Fruit fly (Drosophila melanogaster) whole organism, pupa: Measurements from ENCODE around the gene CG43127.
A peak's percentile ranks its signal among the peaks of the same experiment; 100 is the strongest.

Experiments used
- CG10348 ChIP-seq: fragments of 200-800 bp; sonication (Bioruptor generic); IDR thresholded peaks from 2 replicates; pipeline ENCODE4 v1.3.6; 2022; ENCODE audit warnings: missing biosample characterization, missing genetic modification characterization
- CG12605 ChIP-seq: fragments of 200-800 bp; sonication (Bioruptor generic); IDR thresholded peaks from 2 replicates; pipeline ENCODE4 v1.3.6; 2022; ENCODE audit warnings: missing biosample characterization, missing genetic modification characterization
- CG13204 ChIP-seq: fragments of 200-800 bp; sonication (Bioruptor generic); optimal IDR thresholded peaks from 2 replicates; lab custom pipeline; 2018; ENCODE audit warnings: missing biosample characterization, mild to moderate bottlenecking, missing genetic modification characterization, moderate library complexity
- CG14655 ChIP-seq: fragments of 200-800 bp; sonication (Bioruptor generic); optimal IDR thresholded peaks from 3 replicates; lab custom pipeline; 2017; ENCODE audit warnings: mild to moderate bottlenecking, missing biosample characterization, missing genetic modification reagents, missing genetic modification characterization
- CG15710 ChIP-seq: fragments of 200-800 bp; sonication (Bioruptor generic); optimal IDR thresholded peaks from 2 replicates; lab custom pipeline; 2018; ENCODE audit warnings: missing biosample characterization, mild to moderate bottlenecking, missing genetic modification characterization, moderate library complexity
- CG17806 ChIP-seq: fragments of 200-800 bp; sonication (Bioruptor generic); optimal IDR thresholded peaks from 2 replicates; lab custom pipeline; 2018; ENCODE audit warnings: missing biosample characterization, mild to moderate bottlenecking, missing genetic modification characterization, moderate library complexity
- CG32121 ChIP-seq: fragments of 200-800 bp; sonication (Bioruptor generic); IDR thresholded peaks from 2 replicates; pipeline ENCODE4 v1.3.6; 2022; ENCODE audit warnings: missing biosample characterization, missing genetic modification characterization
- CG34367 ChIP-seq: fragments of 200-800 bp; sonication (Bioruptor generic); optimal IDR thresholded peaks from 2 replicates; lab custom pipeline; 2018; ENCODE audit warnings: missing biosample characterization, mild to moderate bottlenecking, missing genetic modification characterization
- CG4496 ChIP-seq: fragments of 200-800 bp; sonication (Bioruptor generic); IDR thresholded peaks from 3 replicates; pipeline ENCODE4 v1.3.6; 2022; ENCODE audit warnings: missing biosample characterization, missing genetic modification characterization
- CG8159 ChIP-seq: fragments of 200-800 bp; sonication (Bioruptor generic); optimal IDR thresholded peaks from 3 replicates; lab custom pipeline; 2018; ENCODE audit warnings: missing biosample characterization, mild to moderate bottlenecking, missing genetic modification characterization, moderate library complexity
- CG8301 ChIP-seq: fragments of 200-800 bp; sonication (Bioruptor generic); optimal IDR thresholded peaks from 2 replicates; lab custom pipeline; 2018; ENCODE audit warnings: missing biosample characterization, mild to moderate bottlenecking, missing genetic modification characterization
- CG9948 ChIP-seq: fragments of 200-800 bp; sonication (Bioruptor generic); optimal IDR thresholded peaks from 2 replicates; lab custom pipeline; 2018; ENCODE audit warnings: missing biosample characterization, mild to moderate bottlenecking, missing genetic modification characterization, moderate library complexity
- D1 ChIP-seq: fragments of 200-800 bp; sonication (Bioruptor generic); optimal IDR thresholded peaks from 2 replicates; lab custom pipeline; 2018; ENCODE audit warnings: missing biosample characterization, mild to moderate bottlenecking, missing genetic modification characterization, moderate library complexity
- EcR ChIP-seq: fragments of 200-800 bp; sonication (Bioruptor generic); optimal IDR thresholded peaks from 3 replicates; lab custom pipeline; 2019; ENCODE audit warnings: missing biosample characterization, missing genetic modification characterization, mild to moderate bottlenecking, moderate library complexity, missing genetic modification reagents
- Ets98B ChIP-seq: fragments of 200-800 bp; sonication (Bioruptor generic); IDR thresholded peaks from 2 replicates; pipeline ENCODE4 v1.3.6; 2022; ENCODE audit warnings: missing biosample characterization, missing genetic modification characterization
- Pif1A ChIP-seq: fragments of 200-800 bp; sonication (Bioruptor generic); optimal IDR thresholded peaks from 3 replicates; lab custom pipeline; 2016; ENCODE audit warnings: missing biosample characterization, missing genetic modification characterization
- Pif1B ChIP-seq: fragments of 200-800 bp; sonication (Bioruptor generic); optimal IDR thresholded peaks from 3 replicates; lab custom pipeline; 2016; ENCODE audit warnings: missing biosample characterization, missing genetic modification characterization
- Snoo ChIP-seq: fragments of 200-800 bp; sonication (Bioruptor generic); optimal IDR thresholded peaks from 3 replicates; lab custom pipeline; 2017; ENCODE audit warnings: missing biosample characterization, mild to moderate bottlenecking, missing genetic modification characterization, inconsistent platforms
- fd96Ca ChIP-seq: fragments of 200-800 bp; sonication (Bioruptor generic); IDR thresholded peaks from 3 replicates; pipeline ENCODE4 v1.3.6; 2022; ENCODE audit warnings: missing biosample characterization, missing genetic modification characterization
- gl ChIP-seq: fragments of 200-800 bp; sonication (Bioruptor generic); optimal IDR thresholded peaks from 2 replicates; lab custom pipeline; 2018; ENCODE audit warnings: missing biosample characterization, mild to moderate bottlenecking, missing genetic modification characterization
- rn ChIP-seq: fragments of 200-800 bp; sonication (Bioruptor generic); IDR thresholded peaks from 2 replicates; pipeline ENCODE4 v1.3.6; 2022; ENCODE audit warnings: missing biosample characterization, missing genetic modification characterization

The CG43127 gene

DNA sequence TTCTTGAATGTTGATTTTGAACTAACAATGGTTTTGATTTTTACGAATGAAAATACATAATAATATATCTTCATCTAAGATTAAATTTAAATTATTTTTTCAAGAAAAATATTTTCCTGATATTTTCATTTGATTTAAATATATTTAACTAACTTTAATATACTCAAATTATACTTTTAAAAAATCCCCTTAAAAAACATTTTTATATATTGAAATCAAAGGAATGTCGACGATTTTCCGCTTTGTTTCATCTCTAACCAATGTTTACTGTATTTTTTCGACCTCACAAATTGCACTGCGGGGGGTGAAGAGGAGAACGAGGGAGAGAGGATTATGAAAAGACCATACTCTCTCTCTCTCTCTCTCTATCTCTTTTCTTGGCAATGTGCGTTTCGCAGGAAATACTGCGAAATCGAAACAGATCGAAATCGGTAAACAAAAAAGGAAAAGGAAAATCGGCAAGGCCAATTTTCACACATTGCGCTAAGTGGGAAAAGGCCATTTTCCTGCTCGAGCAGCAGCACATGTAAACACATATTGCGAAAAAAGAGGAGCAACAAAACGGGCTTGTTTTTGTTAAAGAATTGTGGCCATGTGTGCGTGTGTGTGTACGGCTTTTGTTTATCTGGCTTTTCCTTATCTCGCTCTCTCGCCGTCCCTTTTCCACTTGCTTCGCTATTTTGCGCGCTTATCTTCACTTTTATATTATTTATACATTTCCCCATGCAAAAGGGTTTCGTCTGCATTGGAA, 34.8 kb upstream of the CG43127 start:
- TF ChIP-seq CG10348 (GFP tag; lab: Robert Waterston, UW), result no peak
- TF ChIP-seq Pif1B (GFP tag; lab: Kevin White, UChicago), result no peak
- no peak for TF ChIP-seq rn (GFP tag; lab: Robert Waterston, UW)
- TF ChIP-seq CG8301 (tag; lab: Kevin White, UChicago), result no peak
- TF ChIP-seq CG34367 (tag; lab: Kevin White, UChicago), result peak; percentile 12
- no peak for TF ChIP-seq CG9948 (tag; lab: Kevin White, UChicago)
- peak; percentile 10 for TF ChIP-seq CG8159 (tag; lab: Kevin White, UChicago)

DNA sequence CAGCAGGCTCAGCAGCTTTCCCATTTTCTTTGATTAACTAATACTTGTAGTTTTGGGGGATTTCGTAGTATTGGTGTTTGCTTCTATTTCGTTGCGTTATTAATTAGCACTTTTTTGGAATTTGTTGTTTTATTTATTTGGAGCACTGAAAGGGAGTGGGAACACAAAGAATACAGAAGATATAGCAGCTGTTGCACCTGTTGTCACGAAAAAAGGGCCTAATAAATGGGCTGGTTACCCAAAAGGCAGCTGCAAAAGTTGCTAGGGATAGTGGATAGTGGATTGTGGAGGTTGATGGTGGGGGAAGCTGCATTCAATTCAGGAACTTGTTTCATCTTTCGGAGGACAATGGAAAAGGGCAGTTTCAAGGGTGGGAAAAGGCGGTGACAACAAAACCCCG, 34.1 kb upstream of the CG43127 start:
- TF ChIP-seq Ets98B (GFP tag; lab: Robert Waterston, UW) (no peak), CG15710 (no peak), CG9948 (tag; lab: Kevin White, UChicago) (no peak), Snoo (tag; lab: Kevin White, UChicago) (no peak), rn (GFP tag; lab: Robert Waterston, UW) (no peak), CG8301 (tag; lab: Kevin White, UChicago) (no peak), CG12605 (no peak), EcR (GFP tag; lab: Kevin White, UChicago) (no peak), CG17806 (tag; lab: Kevin White, UChicago) (no peak), CG34367 (tag; lab: Kevin White, UChicago) (no peak), fd96Ca (no peak), CG13204 (GFP tag; lab: Kevin White, UChicago) (no peak), gl (tag; lab: Kevin White, UChicago) (no peak), CG8159 (tag; lab: Kevin White, UChicago) (no peak)
- TF ChIP-seq, all 21 proteins: peak for 0

DNA sequence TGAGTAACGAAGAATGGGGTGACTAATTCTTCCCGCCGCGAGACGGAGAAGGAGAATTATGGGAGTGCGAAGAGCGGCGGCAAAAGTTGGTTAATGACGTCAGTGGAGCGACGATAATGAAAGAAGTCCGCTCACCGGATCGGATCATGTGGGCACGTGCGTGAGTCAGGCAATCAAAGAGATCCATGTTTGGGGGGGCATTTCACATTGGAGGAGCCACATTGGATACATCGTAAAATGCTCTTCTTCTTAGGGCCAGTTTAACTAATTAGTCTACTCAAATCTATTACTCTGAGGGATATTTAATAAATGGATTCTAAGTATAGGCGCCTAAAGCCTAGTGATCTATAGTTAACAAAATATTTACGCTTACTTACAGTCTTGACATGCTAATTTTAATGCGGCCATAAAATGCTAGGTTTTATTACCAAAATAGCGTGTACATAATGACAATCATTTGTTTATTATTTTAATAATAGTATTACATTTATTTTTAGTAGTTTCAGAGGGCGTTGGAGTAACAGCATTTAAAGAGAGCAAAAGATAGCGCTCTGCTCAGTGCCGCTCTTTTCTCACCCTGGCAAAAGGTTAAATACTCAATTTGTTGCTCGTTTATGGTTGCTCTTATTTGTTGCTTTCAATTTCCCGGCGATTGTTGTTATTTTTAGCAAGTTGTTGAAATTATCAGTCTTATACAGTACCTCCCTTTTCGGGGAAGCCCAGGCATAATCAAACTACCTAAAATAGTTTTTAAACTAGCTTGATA, 33.1 kb upstream of the CG43127 start:
- TF ChIP-seq CG12605 (no peak), D1 (tag; lab: Kevin White, UChicago) (no peak), CG10348 (GFP tag; lab: Robert Waterston, UW) (no peak), gl (tag; lab: Kevin White, UChicago) (no peak), Ets98B (GFP tag; lab: Robert Waterston, UW) (no peak), CG17806 (tag; lab: Kevin White, UChicago) (no peak), CG34367 (tag; lab: Kevin White, UChicago) (no peak), CG8159 (tag; lab: Kevin White, UChicago) (no peak), Snoo (tag; lab: Kevin White, UChicago) (no peak), fd96Ca (no peak), rn (GFP tag; lab: Robert Waterston, UW) (no peak), Pif1A (GFP tag; lab: Kevin White, UChicago) (no peak), CG13204 (GFP tag; lab: Kevin White, UChicago) (no peak), CG32121 (GFP tag; lab: Robert Waterston, UW) (no peak), CG8301 (tag; lab: Kevin White, UChicago) (no peak), CG14655 (GFP tag; lab: Kevin White, UChicago) (no peak), CG9948 (tag; lab: Kevin White, UChicago) (no peak), EcR (GFP tag; lab: Kevin White, UChicago) (no peak), CG15710 (no peak)

DNA sequence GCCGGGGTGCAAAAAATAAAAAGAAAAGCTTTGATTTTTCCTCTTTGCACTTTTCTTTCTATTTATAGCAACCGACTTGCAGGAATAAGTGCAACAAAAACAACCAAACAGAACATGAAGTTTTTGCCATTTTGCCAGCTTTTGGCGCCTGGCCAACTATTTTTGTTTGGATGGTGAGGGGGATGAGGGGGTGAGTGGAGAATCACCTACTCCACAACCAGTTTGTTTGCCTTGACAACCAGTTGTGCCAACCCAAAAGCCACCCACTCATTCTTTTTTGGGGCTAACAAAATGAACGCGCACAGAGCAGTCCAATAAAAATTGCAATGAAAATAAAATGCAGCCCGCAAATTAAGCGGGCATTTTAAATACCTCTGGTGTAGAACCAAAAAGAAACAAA, 31.9 kb upstream of the CG43127 start:
- TF ChIP-seq rn (GFP tag; lab: Robert Waterston, UW) (no peak), CG32121 (GFP tag; lab: Robert Waterston, UW) (peak; percentile 39; the same call in 1 of the 2 replicates), CG34367 (tag; lab: Kevin White, UChicago) (no peak), CG12605 (peak; percentile 16; the same call in 1 of the 2 replicates), Ets98B (GFP tag; lab: Robert Waterston, UW) (peak; percentile 5; the same call in 1 of the 2 replicates), CG4496 (GFP tag; lab: Robert Waterston, UW) (0 out of 3 replicates have a peak, but pooled peaks have one; percentile 7)
- TF ChIP-seq, all 21 proteins: peak for 4

DNA sequence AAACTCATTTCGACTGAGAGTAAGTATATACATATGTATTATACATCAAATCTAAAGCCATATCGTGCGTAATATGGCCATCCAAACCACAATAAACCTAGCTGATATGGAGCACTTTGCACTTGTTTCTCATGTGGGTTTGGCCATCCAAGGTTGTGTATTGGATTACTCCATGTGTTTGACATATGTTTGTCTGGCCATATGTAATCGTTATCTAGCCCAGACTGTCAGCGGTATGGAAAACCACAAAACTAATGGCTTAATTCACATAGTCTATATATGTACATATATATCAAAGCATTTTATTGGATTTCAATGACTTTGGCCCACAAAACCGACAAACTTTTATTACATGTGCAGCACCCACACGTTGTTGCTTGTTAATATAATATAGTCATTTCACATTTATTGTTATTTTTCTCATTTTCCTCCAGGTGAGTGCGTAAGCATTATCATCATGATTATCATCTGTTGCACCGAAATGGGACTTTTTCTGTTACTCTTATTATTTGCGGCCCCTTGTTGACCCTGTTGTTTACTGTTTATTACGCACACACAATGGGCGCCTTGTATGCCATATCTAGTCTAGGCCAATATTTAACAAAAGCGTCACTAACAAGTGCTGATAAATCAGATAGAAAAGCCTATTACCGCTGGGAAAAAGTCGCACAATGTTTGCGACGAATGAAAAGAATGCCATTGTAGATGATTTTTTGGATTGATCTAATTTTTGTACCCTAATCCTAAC, 31.2 kb upstream of the CG43127 start:
- TF ChIP-seq CG8301 (tag; lab: Kevin White, UChicago) (no peak), CG15710 (peak; percentile 26), Snoo (tag; lab: Kevin White, UChicago) (peak; percentile 36), CG8159 (tag; lab: Kevin White, UChicago) (peak; percentile 22), D1 (tag; lab: Kevin White, UChicago) (no peak), rn (GFP tag; lab: Robert Waterston, UW) (no peak), fd96Ca (0 out of 3 replicates have a peak, but pooled peaks have one; percentile 40), CG4496 (GFP tag; lab: Robert Waterston, UW) (peak; percentile 48; the same call in 1 of the 3 replicates), CG17806 (tag; lab: Kevin White, UChicago) (peak; percentile 16), Ets98B (GFP tag; lab: Robert Waterston, UW) (peak; percentile 50), Pif1A (GFP tag; lab: Kevin White, UChicago) (peak; percentile 71), Pif1B (GFP tag; lab: Kevin White, UChicago) (peak; percentile 71), EcR (GFP tag; lab: Kevin White, UChicago) (no peak), CG9948 (tag; lab: Kevin White, UChicago) (no peak), gl (tag; lab: Kevin White, UChicago) (peak; percentile 71), CG32121 (GFP tag; lab: Robert Waterston, UW) (peak; percentile 15; the same call in 1 of the 2 replicates), CG13204 (GFP tag; lab: Kevin White, UChicago) (peak; percentile 20), CG10348 (GFP tag; lab: Robert Waterston, UW) (no peak), CG12605 (no peak), CG14655 (GFP tag; lab: Kevin White, UChicago) (peak; percentile 44), CG34367 (tag; lab: Kevin White, UChicago) (peak; percentile 43)
